Worm (Caenorhabditis elegans): ENCODE data around the gene srg-57.

DNA sequence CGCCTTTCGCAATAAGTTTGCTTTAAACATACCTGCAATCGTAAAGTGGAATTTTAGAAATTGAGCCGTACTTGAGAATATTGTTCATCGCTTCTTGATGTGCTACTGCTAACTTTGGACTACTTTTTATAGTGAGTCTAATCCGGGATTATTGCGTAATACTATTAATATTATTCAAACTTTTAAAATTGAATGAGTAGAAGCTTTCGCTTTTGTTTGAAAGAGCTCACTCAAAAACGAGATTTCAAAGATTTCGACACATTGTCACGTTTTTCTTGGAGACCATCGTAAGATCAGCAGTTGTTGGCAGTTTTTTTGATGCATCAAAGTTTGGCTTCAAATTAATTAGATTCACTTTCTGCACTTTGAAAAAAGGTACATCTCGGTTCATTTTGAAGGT is 20.7 kb downstream of the srg-57 start, which contains the start of gene srt-28:
- TF ChIP-seq nhr-28 (tag; optimal IDR thresholded peaks at IDR 0.05) (no peak), elt-2 (tag; optimal IDR thresholded peaks at IDR 0.05) (no peak), skn-1 (tag; optimal IDR thresholded peaks at IDR 0.05) (no peak), elt-3 (tag; optimal IDR thresholded peaks at IDR 0.05) (no peak), ces-1 (GFP tag; optimal IDR thresholded peaks at IDR 0.05) (no peak), fkh-10 (GFP tag; optimal IDR thresholded peaks at IDR 0.05) (no peak), ztf-11 (tag; optimal IDR thresholded peaks at IDR 0.05) (no peak), nhr-76 (tag; optimal IDR thresholded peaks at IDR 0.05) (no peak), nhr-237 (tag; optimal IDR thresholded peaks at IDR 0.05) (no peak), lin-14 (GFP tag; optimal IDR thresholded peaks at IDR 0.05) (no peak), lin-35 (GFP tag; optimal IDR thresholded peaks at IDR 0.05) (no peak), zag-1 (tag; optimal IDR thresholded peaks at IDR 0.05) (no peak)
